Fruit fly (Drosophila melanogaster) whole organism, embryonic: Measurements from ENCODE around the gene CG3546.
A peak's percentile ranks its signal among the peaks of the same experiment; 100 is the strongest.

Experiments
- Ada2b ChIP-seq: fragments of 200-800 bp; sonication (Bioruptor generic); IDR thresholded peaks from 2 replicates; pipeline ENCODE4 v1.3.6; 2022; ENCODE audit warnings: missing biosample characterization, missing genetic modification characterization
- Atf6 ChIP-seq: fragments of 200-800 bp; sonication (Bioruptor generic); IDR thresholded peaks from 2 replicates; pipeline ENCODE4 v1.3.6; 2022; ENCODE audit warnings: missing biosample characterization, missing genetic modification characterization
- CG10366 ChIP-seq: fragments of 200-800 bp; sonication (Bioruptor generic); IDR thresholded peaks from 2 replicates; pipeline ENCODE4 v1.3.6; 2022; ENCODE audit warnings: missing biosample characterization, missing genetic modification characterization
- CG10543 ChIP-seq: fragments of 200-800 bp; sonication (Bioruptor generic); optimal IDR thresholded peaks from 3 replicates; lab custom pipeline; 2017; ENCODE audit warnings: missing biosample characterization, mild to moderate bottlenecking, missing genetic modification characterization, moderate library complexity
- CG10565 ChIP-seq: fragments of 200-800 bp; sonication (Bioruptor generic); optimal IDR thresholded peaks from 3 replicates; lab custom pipeline; 2016; ENCODE audit warnings: missing biosample characterization, mild to moderate bottlenecking, missing genetic modification characterization
- CG11398 ChIP-seq: fragments of 200-800 bp; sonication (Bioruptor generic); optimal IDR thresholded peaks from 2 replicates; lab custom pipeline; 2016; ENCODE audit warnings: missing biosample characterization, missing genetic modification characterization
- CG12071 ChIP-seq: fragments of 200-800 bp; sonication (Bioruptor generic); optimal IDR thresholded peaks from 3 replicates; lab custom pipeline; 2018; ENCODE audit warnings: missing biosample characterization, mild to moderate bottlenecking, missing genetic modification characterization
- CG12155 ChIP-seq: fragments of 200-800 bp; sonication (Bioruptor generic); optimal IDR thresholded peaks from 3 replicates; lab custom pipeline; 2016; ENCODE audit warnings: missing biosample characterization, missing genetic modification characterization
- CG12219 ChIP-seq: fragments of 200-800 bp; sonication (Bioruptor generic); optimal IDR thresholded peaks from 3 replicates; lab custom pipeline; 2018; ENCODE audit warnings: missing biosample characterization, mild to moderate bottlenecking, missing genetic modification characterization
- CG12236 ChIP-seq: fragments of 200-800 bp; sonication (Bioruptor generic); optimal IDR thresholded peaks from 2 replicates; lab custom pipeline; 2016; ENCODE audit warnings: missing biosample characterization, missing genetic modification characterization
- CG13424 ChIP-seq: fragments of 200-800 bp; sonication (Bioruptor generic); optimal IDR thresholded peaks from 2 replicates; lab custom pipeline; 2019; ENCODE audit warnings: missing biosample characterization, mild to moderate bottlenecking, missing genetic modification characterization, moderate library complexity
- CG15479 ChIP-seq: fragments of 200-800 bp; sonication (Bioruptor generic); optimal IDR thresholded peaks from 3 replicates; lab custom pipeline; 2019; ENCODE audit warnings: missing biosample characterization, mild to moderate bottlenecking, missing genetic modification characterization, moderate library complexity
- CG17829 ChIP-seq: fragments of 200-800 bp; optimal IDR thresholded peaks from 2 replicates; lab custom pipeline; 2019; ENCODE audit warnings: missing biosample characterization, mild to moderate bottlenecking, missing genetic modification characterization, moderate library complexity
- CG17912 ChIP-seq: fragments of 200-800 bp; sonication (Bioruptor generic); optimal IDR thresholded peaks from 2 replicates; lab custom pipeline; 2018; ENCODE audit warnings: missing biosample characterization, mild to moderate bottlenecking, missing genetic modification characterization
- CG2678 ChIP-seq: fragments of 200-800 bp; sonication (Bioruptor generic); optimal IDR thresholded peaks from 3 replicates; lab custom pipeline; 2019; ENCODE audit warnings: missing biosample characterization, mild to moderate bottlenecking, missing genetic modification characterization, moderate library complexity
- CG31224 ChIP-seq: fragments of 200-800 bp; sonication (Bioruptor generic); IDR thresholded peaks from 2 replicates; pipeline ENCODE4 v1.3.6; 2022; ENCODE audit warnings: missing biosample characterization, missing genetic modification characterization
- CG34422 ChIP-seq: fragments of 200-800 bp; sonication (Bioruptor generic); IDR thresholded peaks from 3 replicates; pipeline ENCODE4 v1.3.6; 2022; ENCODE audit warnings: missing biosample characterization, missing genetic modification characterization
- CG3726 ChIP-seq: fragments of 200-800 bp; sonication (Bioruptor generic); IDR thresholded peaks from 3 replicates; pipeline ENCODE4, ENCODE4 v1.3.6; 2022; ENCODE audit warnings: missing biosample characterization, missing genetic modification characterization
- CG5180 ChIP-seq: fragments of 200-800 bp; sonication (Bioruptor generic); optimal IDR thresholded peaks from 3 replicates; lab custom pipeline; 2017; ENCODE audit warnings: missing biosample characterization, missing genetic modification characterization, mild to moderate bottlenecking, moderate library complexity, missing genetic modification reagents
- CG6683 ChIP-seq: fragments of 200-800 bp; sonication (Bioruptor generic); optimal IDR thresholded peaks from 2 replicates; lab custom pipeline; 2017; ENCODE audit warnings: missing biosample characterization, mild to moderate bottlenecking, missing genetic modification characterization, missing genetic modification reagents
- CG7357 ChIP-seq: fragments of 200-800 bp; sonication (Bioruptor generic); IDR thresholded peaks from 3 replicates; pipeline ENCODE4 v1.3.6; 2022; ENCODE audit warnings: missing biosample characterization, missing genetic modification characterization
- CG7928 ChIP-seq: fragments of 200-800 bp; sonication (Bioruptor generic); optimal IDR thresholded peaks from 2 replicates; lab custom pipeline; 2017; ENCODE audit warnings: missing biosample characterization, mild to moderate bottlenecking, missing genetic modification characterization
- CG9437 ChIP-seq: fragments of 200-800 bp; sonication (Bioruptor generic); optimal IDR thresholded peaks from 2 replicates; lab custom pipeline; 2018; ENCODE audit warnings: missing biosample characterization, mild to moderate bottlenecking, missing genetic modification characterization
- CG9817 ChIP-seq: fragments of 200-800 bp; sonication (Bioruptor generic); optimal IDR thresholded peaks from 2 replicates; lab custom pipeline; 2018; ENCODE audit warnings: missing biosample characterization, mild to moderate bottlenecking, missing genetic modification characterization, moderate library complexity
- Dfd ChIP-seq, 2 experiments: fragments of >200 bp; optimal IDR thresholded peaks; 2 replicates each; lab custom pipeline; 2017; ENCODE audit warnings: missing biosample characterization in 2 of 2, missing genetic modification characterization in 2 of 2
- Dip3 ChIP-seq: fragments of 200-800 bp; sonication (Bioruptor generic); optimal IDR thresholded peaks from 3 replicates; lab custom pipeline; 2016; ENCODE audit warnings: missing biosample characterization, missing genetic modification characterization
- Doc2 ChIP-seq: fragments of 200-800 bp; sonication (Bioruptor generic); IDR thresholded peaks from 2 replicates; pipeline ENCODE4 v1.3.6; 2022; ENCODE audit warnings: missing biosample characterization, missing genetic modification characterization
- ERR ChIP-seq: fragments of 200-800 bp; sonication (Bioruptor generic); optimal IDR thresholded peaks from 2 replicates; lab custom pipeline; 2016; ENCODE audit warnings: missing biosample characterization, missing genetic modification characterization
- Elba2 ChIP-seq: fragments of 200-800 bp; sonication (Bioruptor generic); optimal IDR thresholded peaks from 3 replicates; lab custom pipeline; 2016; ENCODE audit warnings: missing biosample characterization, missing genetic modification characterization
- Sox102F ChIP-seq: fragments of 200-800 bp; sonication (Bioruptor generic); optimal IDR thresholded peaks from 2 replicates; lab custom pipeline; 2018; ENCODE audit warnings: missing biosample characterization, mild to moderate bottlenecking, missing genetic modification characterization, moderate library complexity
- Trl ChIP-seq, 3 experiments: fragments of >200 bp in 2 of 3; fragments of 200-800 bp in 1 of 3; sonication (Bioruptor generic) in 1 of 3; optimal IDR thresholded peaks; 2 replicates in 1 of 3; 3 replicates in 2 of 3; lab custom pipeline; 2016 to 2017; ENCODE audit warnings: missing biosample characterization in 1 of 3, missing genetic modification characterization in 1 of 3
- amos ChIP-seq: fragments of 200-800 bp; sonication (Bioruptor generic); IDR thresholded peaks from 2 replicates; pipeline ENCODE4 v1.3.6; 2022; ENCODE audit warnings: missing biosample characterization, missing genetic modification characterization; ENCODE audit not compliant: partially characterized antibody
- aop ChIP-seq: fragments of 200-800 bp; sonication (Bioruptor generic); IDR thresholded peaks from 2 replicates; pipeline ENCODE4 v1.3.6; 2022; ENCODE audit warnings: missing biosample characterization, missing genetic modification characterization
- btn ChIP-seq: fragments of 200-800 bp; sonication (Bioruptor generic); optimal IDR thresholded peaks from 2 replicates; lab custom pipeline; 2016; ENCODE audit warnings: missing biosample characterization, missing genetic modification characterization
- chif ChIP-seq, 2 experiments: fragments of 200-800 bp; sonication (Bioruptor generic); optimal IDR thresholded peaks; 3 replicates each; lab custom pipeline; 2016; ENCODE audit warnings: missing biosample characterization in 2 of 2, missing genetic modification characterization in 2 of 2
- chm ChIP-seq: fragments of 200-800 bp; sonication (Bioruptor generic); IDR thresholded peaks from 2 replicates; pipeline ENCODE4 v1.3.6; 2022; ENCODE audit warnings: missing biosample characterization, missing genetic modification characterization
- ci ChIP-seq: fragments of 200-800 bp; sonication (Bioruptor generic); IDR thresholded peaks from 3 replicates; pipeline ENCODE4 v1.3.6; 2022; ENCODE audit warnings: missing biosample characterization, missing genetic modification characterization
- dan ChIP-seq: fragments of 200-800 bp; sonication (Bioruptor generic); IDR thresholded peaks from 2 replicates; pipeline ENCODE4 v1.3.6; 2022; ENCODE audit warnings: missing biosample characterization, missing genetic modification characterization
- dpn ChIP-seq, 2 experiments: fragments of 200-800 bp; sonication (Bioruptor generic); optimal IDR thresholded peaks; 3 replicates each; lab custom pipeline; 2016; ENCODE audit warnings: missing biosample characterization in 2 of 2, missing genetic modification characterization in 2 of 2
- ewg ChIP-seq: fragments of 200-800 bp; sonication (Bioruptor generic); optimal IDR thresholded peaks from 3 replicates; lab custom pipeline; 2017; ENCODE audit warnings: mild to moderate bottlenecking, missing biosample characterization, missing genetic modification reagents, missing genetic modification characterization
- gcm ChIP-seq: fragments of 200-800 bp; sonication (Bioruptor generic); optimal IDR thresholded peaks from 2 replicates; lab custom pipeline; 2019; ENCODE audit warnings: missing biosample characterization, mild to moderate bottlenecking, missing genetic modification characterization, moderate library complexity
- hb ChIP-seq: fragments of 200-800 bp; sonication (Bioruptor generic); IDR thresholded peaks from 3 replicates; pipeline ENCODE4 v1.3.6; 2022; ENCODE audit warnings: missing biosample characterization, missing genetic modification characterization; ENCODE audit not compliant: partially characterized antibody
- jigr1 ChIP-seq: fragments of 200-800 bp; sonication (Bioruptor generic); IDR thresholded peaks from 3 replicates; pipeline ENCODE4 v1.3.6; 2022; ENCODE audit warnings: missing biosample characterization, missing genetic modification characterization
- maf-S ChIP-seq: fragments of 200-800 bp; sonication (Bioruptor generic); optimal IDR thresholded peaks from 2 replicates; lab custom pipeline; 2016; ENCODE audit warnings: missing biosample characterization, missing genetic modification characterization
- nerfin-2 ChIP-seq: fragments of 200-800 bp; sonication (Bioruptor generic); IDR thresholded peaks from 2 replicates; pipeline ENCODE4 v1.3.6; 2022; ENCODE audit warnings: missing biosample characterization, missing genetic modification characterization; ENCODE audit not compliant: partially characterized antibody
- onecut ChIP-seq: fragments of 200-800 bp; sonication (Bioruptor generic); IDR thresholded peaks from 2 replicates; pipeline ENCODE4 v1.3.6; 2022; ENCODE audit warnings: missing biosample characterization, missing genetic modification characterization
- p53 ChIP-seq: fragments of 200-800 bp; sonication (Bioruptor generic); optimal IDR thresholded peaks from 2 replicates; lab custom pipeline; 2016; ENCODE audit warnings: missing biosample characterization, missing genetic modification characterization
- pum ChIP-seq: fragments of 200-800 bp; sonication (Bioruptor generic); optimal IDR thresholded peaks from 2 replicates; lab custom pipeline; 2016; ENCODE audit warnings: missing biosample characterization, missing genetic modification characterization
- shn ChIP-seq: fragments of 200-800 bp; sonication (Bioruptor generic); optimal IDR thresholded peaks from 3 replicates; lab custom pipeline; 2016; ENCODE audit warnings: missing biosample characterization, missing genetic modification characterization
- slbo ChIP-seq: fragments of 200-800 bp; sonication (Bioruptor generic); IDR thresholded peaks from 2 replicates; pipeline ENCODE4 v1.3.6; 2022; ENCODE audit warnings: missing biosample characterization, missing genetic modification characterization
- twi ChIP-seq: fragments of 200-800 bp; optimal IDR thresholded peaks from 2 replicates; lab custom pipeline; 2019; ENCODE audit warnings: missing biosample characterization, mild to moderate bottlenecking, missing genetic modification characterization, moderate library complexity
- usp ChIP-seq: fragments of >200 bp; optimal IDR thresholded peaks from 2 replicates; lab custom pipeline; 2017; ENCODE audit warnings: missing biosample characterization, missing genetic modification characterization

CG3546 gene

DNA sequence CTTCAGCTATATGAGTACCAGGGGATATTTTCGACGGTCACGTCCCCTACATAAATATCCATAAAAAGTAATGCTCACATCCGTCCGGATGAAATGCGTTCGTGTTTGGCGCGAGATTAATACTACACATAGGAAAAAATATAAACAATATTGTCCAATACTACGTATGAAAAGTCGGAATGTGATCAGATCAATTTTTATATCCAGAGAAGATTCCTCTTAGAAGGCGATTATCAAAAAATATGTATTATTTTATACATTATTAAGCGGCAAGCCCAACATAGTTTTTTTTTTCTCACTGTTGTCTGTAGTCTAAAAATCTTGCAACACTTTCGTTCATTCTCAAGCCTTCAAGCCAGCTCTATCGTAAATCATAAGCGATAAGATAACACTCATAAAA, 16.1 kb downstream of the CG3546 start (continued):
- no peak for TF ChIP-seq Dip3 (GFP tag; lab: Kevin White, UChicago)
- no peak for TF ChIP-seq CG9437 (GFP tag; lab: Kevin White, UChicago)
- no peak for TF ChIP-seq p53 (GFP tag; lab: Kevin White, UChicago)
- no peak for TF ChIP-seq hb (GFP tag; lab: Robert Waterston, UW)
- TF ChIP-seq dpn (GFP tag; optimal IDR thresholded peaks at IDR 0.05; lab: Kevin White, UChicago), result no peak
- TF ChIP-seq ci (GFP tag; lab: Robert Waterston, UW), result no peak
- no peak for TF ChIP-seq CG11398 (GFP tag; lab: Kevin White, UChicago)
- no peak for TF ChIP-seq CG31224
- no peak for TF ChIP-seq CG10565 (GFP tag; lab: Kevin White, UChicago)
- TF ChIP-seq Dfd (GFP tag; optimal IDR thresholded peaks at IDR 0.05; lab: Kevin White, UChicago), result no peak
- no peak for TF ChIP-seq btn (GFP tag; lab: Kevin White, UChicago)
- TF ChIP-seq CG13424 (tag; lab: Kevin White, UChicago), result peak; percentile 25
- TF ChIP-seq Doc2 (GFP tag; lab: Robert Waterston, UW), result no peak
- no peak for TF ChIP-seq CG15479 (GFP tag; lab: Kevin White, UChicago)
- TF ChIP-seq jigr1, result no peak
- TF ChIP-seq CG9817, result no peak
- no peak for TF ChIP-seq CG7928
- no peak for TF ChIP-seq maf-S
- TF ChIP-seq usp, result no peak
- TF ChIP-seq ewg (GFP tag; lab: Kevin White, UChicago), result no peak
- TF ChIP-seq ERR (GFP tag; lab: Kevin White, UChicago), result no peak
- TF ChIP-seq slbo (GFP tag; lab: Robert Waterston, UW), result no peak
- TF ChIP-seq amos (GFP tag; lab: Robert Waterston, UW), result no peak
- peak; percentile 32 for TF ChIP-seq CG2678 (tag; lab: Kevin White, UChicago)
- TF ChIP-seq Sox102F (GFP tag; lab: Kevin White, UChicago), result peak; percentile 42
- no peak for TF ChIP-seq nerfin-2 (GFP tag; lab: Robert Waterston, UW)
- TF ChIP-seq CG12219 (GFP tag; lab: Kevin White, UChicago), result no peak
- no peak for TF ChIP-seq CG6683 (GFP tag; lab: Kevin White, UChicago)
- no peak for TF ChIP-seq twi (tag; lab: Kevin White, UChicago)
- no peak for TF ChIP-seq CG7357 (GFP tag; lab: Robert Waterston, UW)
- TF ChIP-seq Trl (optimal IDR thresholded peaks at IDR 0.05; lab: Kevin White, UChicago), result no peak
- TF ChIP-seq Trl (GFP tag; optimal IDR thresholded peaks at IDR 0.05; lab: Kevin White, UChicago), result no peak
- TF ChIP-seq CG17829 (tag; lab: Kevin White, UChicago), result peak; percentile 23
- TF ChIP-seq CG12155 (GFP tag; lab: Kevin White, UChicago), result no peak
- no peak for TF ChIP-seq CG12071 (GFP tag; lab: Kevin White, UChicago)
- TF ChIP-seq CG5180, result no peak
- no peak for TF ChIP-seq aop
- no peak for TF ChIP-seq shn (GFP tag; lab: Kevin White, UChicago)
- TF ChIP-seq CG34422 (GFP tag; lab: Robert Waterston, UW), result no peak; the same call in 2 of the 3 replicates
- TF ChIP-seq dan (GFP tag; lab: Robert Waterston, UW), result no peak
- no peak for TF ChIP-seq Atf6 (GFP tag; lab: Robert Waterston, UW)
- TF ChIP-seq CG12236 (GFP tag; lab: Kevin White, UChicago), result no peak
- no peak for TF ChIP-seq CG17912 (GFP tag; lab: Kevin White, UChicago)
- no peak for TF ChIP-seq CG3726 (GFP tag; lab: Robert Waterston, UW)
- TF ChIP-seq gcm (GFP tag; lab: Kevin White, UChicago), result no peak
- TF ChIP-seq CG10366, result no peak
- TF ChIP-seq CG10543, result no peak
- peak; percentile 16; the same call in 1 of the 2 replicates for TF ChIP-seq chm (GFP tag; lab: Robert Waterston, UW)
- no peak for TF ChIP-seq onecut (GFP tag; lab: Robert Waterston, UW)
- peak in 1 of 2 experiments; percentile 47 for TF ChIP-seq chif (GFP tag; optimal IDR thresholded peaks at IDR 0.05; lab: Kevin White, UChicago)
- no peak; the same call in 1 of the 2 replicates for TF ChIP-seq Ada2b (GFP tag; lab: Robert Waterston, UW)
- no peak for TF ChIP-seq pum (GFP tag; lab: Kevin White, UChicago)
- TF ChIP-seq Elba2 (GFP tag; lab: Kevin White, UChicago), result no peak
